Worm (Caenorhabditis elegans) whole organism, L1 larva: ENCODE measurements around the gene ZK354.9.

Experiments used
- F16B12.6 ChIP-seq: fragments of 150-350 bp; optimal IDR thresholded peaks from 2 replicates; lab custom pipeline; 2014; ENCODE audit warnings: missing biosample characterization, missing genetic modification characterization
- Y116A8C.19 ChIP-seq: sonication (generic microtip); optimal IDR thresholded peaks from 2 replicates; lab custom pipeline; 2016; ENCODE audit warnings: missing compliant biosample characterization, missing genetic modification characterization, borderline replicate concordance
- aly-2 ChIP-seq: fragments of 150-350 bp; optimal IDR thresholded peaks from 2 replicates; lab custom pipeline; 2014; ENCODE audit warnings: missing biosample characterization, missing genetic modification characterization
- ama-1 ChIP-seq: fragments of 150-350 bp; optimal IDR thresholded peaks from 2 replicates; lab custom pipeline; 2014
- ceh-63 ChIP-seq: fragments of 200-800 bp; sonication (Bioruptor generic); optimal IDR thresholded peaks from 2 replicates; lab custom pipeline; 2018; ENCODE audit warnings: mild to moderate bottlenecking, missing genetic modification characterization, missing compliant biosample characterization
- ceh-8 ChIP-seq: fragments of 200-800 bp; sonication (Bioruptor generic); optimal IDR thresholded peaks from 2 replicates; lab custom pipeline; 2018; ENCODE audit warnings: mild to moderate bottlenecking, missing genetic modification characterization, moderate library complexity, missing compliant biosample characterization
- ceh-88 ChIP-seq: fragments of 200-800 bp; sonication (Bioruptor generic); IDR thresholded peaks from 2 replicates; pipeline ENCODE4 v1.3.6; 2022; ENCODE audit warnings: missing genetic modification characterization, missing compliant biosample characterization
- ces-1 ChIP-seq: fragments of 150-350 bp; optimal IDR thresholded peaks from 2 replicates; lab custom pipeline; 2014; ENCODE audit warnings: missing biosample characterization, missing genetic modification reagents, missing genetic modification characterization
- dpl-1 ChIP-seq, 3 experiments: fragments of 150-350 bp in 2 of 3; sonication (generic microtip) in 1 of 3; optimal IDR thresholded peaks; 2 replicates each; lab custom pipeline; 2014 to 2017; ENCODE audit warnings: missing biosample characterization in 3 of 3, missing genetic modification characterization in 3 of 3, missing genetic modification reagents in 3 of 3
- dsc-1 ChIP-seq: sonication (generic microtip); optimal IDR thresholded peaks from 2 replicates; lab custom pipeline; 2016; ENCODE audit warnings: mild to moderate bottlenecking, missing genetic modification characterization, missing compliant biosample characterization
- efl-1 ChIP-seq, 4 experiments: fragments of 150-350 bp; optimal IDR thresholded peaks in 3 of 4; peaks in 1 of 4; 1 replicate in 1 of 4; 2 replicates in 3 of 4; lab custom pipeline; 2014; ENCODE audit warnings: missing biosample characterization in 2 of 4, missing genetic modification characterization in 2 of 4, missing genetic modification reagents in 2 of 4
- efl-3 ChIP-seq: fragments of 200-800 bp; sonication (Bioruptor generic); optimal IDR thresholded peaks from 2 replicates; lab custom pipeline; 2018; ENCODE audit warnings: mild to moderate bottlenecking, missing genetic modification characterization, missing compliant biosample characterization
- elt-2 ChIP-seq: sonication (generic microtip); optimal IDR thresholded peaks from 2 replicates; lab custom pipeline; 2016; ENCODE audit warnings: missing genetic modification characterization, mild to moderate bottlenecking, inconsistent platforms, missing compliant biosample characterization, missing genetic modification reagents
- elt-3 ChIP-seq, 6 experiments: fragments of 150-350 bp in 1 of 6; sonication (generic microtip); optimal IDR thresholded peaks; 2 replicates each; lab custom pipeline; 2017 to 2018; ENCODE audit warnings: missing biosample characterization in 6 of 6, missing genetic modification characterization in 6 of 6, inconsistent platforms in 1 of 6
- fkh-4 ChIP-seq: sonication (generic microtip); optimal IDR thresholded peaks from 2 replicates; lab custom pipeline; 2016; ENCODE audit warnings: missing compliant biosample characterization, missing genetic modification characterization, borderline replicate concordance
- fos-1 ChIP-seq: fragments of 150-350 bp; optimal IDR thresholded peaks from 2 replicates; lab custom pipeline; 2014; ENCODE audit warnings: missing biosample characterization, missing genetic modification characterization
- hlh-17 ChIP-seq: fragments of 200-800 bp; sonication (Bioruptor generic); optimal IDR thresholded peaks from 2 replicates; lab custom pipeline; 2018; ENCODE audit warnings: missing genetic modification characterization, mild to moderate bottlenecking, missing compliant biosample characterization, moderate library complexity, borderline replicate concordance
- hlh-4 ChIP-seq: sonication (generic microtip); optimal IDR thresholded peaks from 2 replicates; lab custom pipeline; 2016; ENCODE audit warnings: mild to moderate bottlenecking, missing genetic modification characterization, missing compliant biosample characterization
- isw-1 ChIP-seq: fragments of 200-800 bp; sonication (Bioruptor generic); IDR thresholded peaks from 2 replicates; pipeline ENCODE4 v1.3.6; 2022; ENCODE audit warnings: missing genetic modification characterization, missing compliant biosample characterization
- lin-13 ChIP-seq: fragments of 150-350 bp; optimal IDR thresholded peaks from 2 replicates; lab custom pipeline; 2014; ENCODE audit warnings: missing biosample characterization, missing genetic modification reagents, missing genetic modification characterization
- lin-15B ChIP-seq: fragments of 150-350 bp; sonication (generic microtip); optimal IDR thresholded peaks from 3 replicates; lab custom pipeline; 2014; ENCODE audit warnings: missing biosample characterization, missing genetic modification characterization
- mab-9 ChIP-seq: fragments of 200-800 bp; sonication (Bioruptor generic); IDR thresholded peaks from 2 replicates; pipeline ENCODE4 v1.3.6; 2022; ENCODE audit warnings: missing genetic modification reagents, missing genetic modification characterization, missing compliant biosample characterization
- mef-2 ChIP-seq: fragments of 150-350 bp; optimal IDR thresholded peaks from 2 replicates; lab custom pipeline; 2014; ENCODE audit warnings: missing biosample characterization, missing genetic modification characterization
- nhr-19 ChIP-seq: fragments of 200-800 bp; sonication (Bioruptor generic); conservative IDR thresholded peaks from 2 replicates; pipeline ENCODE4 v1.3.6; 2022; ENCODE audit warnings: missing genetic modification characterization, missing compliant biosample characterization
- nhr-20 ChIP-seq: sonication (generic microtip); optimal IDR thresholded peaks from 2 replicates; lab custom pipeline; 2016; ENCODE audit warnings: mild to moderate bottlenecking, missing genetic modification characterization, missing compliant biosample characterization
- nhr-47 ChIP-seq: sonication (generic microtip); optimal IDR thresholded peaks from 2 replicates; lab custom pipeline; 2016; ENCODE audit warnings: mild to moderate bottlenecking, missing genetic modification characterization, moderate library complexity, missing compliant biosample characterization
- pag-3 ChIP-seq: sonication (generic microtip); optimal IDR thresholded peaks from 2 replicates; lab custom pipeline; 2017; ENCODE audit warnings: missing genetic modification characterization, mild to moderate bottlenecking, missing compliant biosample characterization, antibody characterized with exemption, borderline replicate concordance; ENCODE audit not compliant: insufficient read depth
- pax-3 ChIP-seq: fragments of 200-800 bp; sonication (Bioruptor generic); optimal IDR thresholded peaks from 2 replicates; lab custom pipeline; 2018; ENCODE audit warnings: mild to moderate bottlenecking, missing genetic modification characterization, moderate library complexity, missing compliant biosample characterization
- skn-1 ChIP-seq: fragments of 150-350 bp; optimal IDR thresholded peaks from 2 replicates; lab custom pipeline; 2014; ENCODE audit warnings: missing biosample characterization, missing genetic modification characterization
- snpc-4 ChIP-seq: fragments of 150-350 bp; optimal IDR thresholded peaks from 2 replicates; lab custom pipeline; 2014; ENCODE audit warnings: missing biosample characterization, missing genetic modification characterization
- snu-23 ChIP-seq: sonication (generic microtip); optimal IDR thresholded peaks from 2 replicates; lab custom pipeline; 2016; ENCODE audit warnings: missing genetic modification characterization, missing compliant biosample characterization
- swsn-7 ChIP-seq: sonication (generic microtip); optimal IDR thresholded peaks from 2 replicates; lab custom pipeline; 2016; ENCODE audit warnings: missing genetic modification characterization, missing compliant biosample characterization
- unc-30 ChIP-seq: sonication (generic microtip); optimal IDR thresholded peaks from 2 replicates; lab custom pipeline; 2017; ENCODE audit warnings: missing biosample characterization, missing genetic modification characterization
- unc-98 ChIP-seq: fragments of 200-800 bp; sonication (Bioruptor generic); IDR thresholded peaks from 2 replicates; pipeline ENCODE4 v1.3.6; 2022; ENCODE audit warnings: missing genetic modification characterization, missing compliant biosample characterization
- zag-1 ChIP-seq: fragments of 150-350 bp; optimal IDR thresholded peaks from 2 replicates; lab custom pipeline; 2014; ENCODE audit warnings: missing biosample characterization, missing genetic modification characterization
- zip-4 ChIP-seq: fragments of 200-800 bp; sonication (Bioruptor generic); optimal IDR thresholded peaks from 2 replicates; lab custom pipeline; 2018; ENCODE audit warnings: mild to moderate bottlenecking, missing genetic modification characterization, moderate library complexity, missing compliant biosample characterization

Gene ZK354.9

ce11 chrIV:5273385-5273784 is 34.6 kb downstream of the ZK354.9 start:
- TF ChIP-seq ceh-88 (GFP tag; lab: Robert Waterston, UW) (no peak), dpl-1 (GFP tag; optimal IDR thresholded peaks at IDR 0.05; lab: Kevin White, UChicago) (no peak), snu-23 (GFP tag; lab: Kevin White, UChicago) (no peak), fos-1 (tag; lab: Kevin White, UChicago) (no peak), zip-4 (GFP tag; lab: Kevin White, UChicago) (no peak), swsn-7 (tag; lab: Kevin White, UChicago) (no peak), fkh-4 (no peak), nhr-19 (GFP tag; lab: Robert Waterston, UW) (no peak), unc-30 (no peak), lin-15B (tag; lab: Kevin White, UChicago) (no peak), nhr-20 (tag; lab: Kevin White, UChicago) (no peak), aly-2 (no peak), F16B12.6 (tag; lab: Kevin White, UChicago) (no peak), hlh-17 (no peak), mef-2 (tag; lab: Kevin White, UChicago) (no peak), isw-1 (GFP tag; lab: Robert Waterston, UW) (no peak)
- TF ChIP-seq, all 84 proteins: peak for 0

ce11 chrIV:5272518-5272917 is 35.4 kb downstream of the ZK354.9 start, which contains the start of gene F36H12.3:
Gene F36H12.3 (plus strand): TSS chrIV:5272818.
- TF ChIP-seq elt-3 (tag; optimal IDR thresholded peaks at IDR 0.05; lab: Kevin White, UChicago) (no peak), lin-13 (no peak), hlh-4 (tag; lab: Kevin White, UChicago) (no peak), Y116A8C.19 (tag; lab: Kevin White, UChicago) (no peak), pax-3 (tag; lab: Kevin White, UChicago) (no peak), zag-1 (tag; lab: Kevin White, UChicago) (no peak), mab-9 (GFP tag; lab: Robert Waterston, UW) (no peak), skn-1 (tag; lab: Kevin White, UChicago) (no peak), efl-3 (GFP tag; lab: Kevin White, UChicago) (no peak), unc-98 (no peak), ceh-8 (no peak), pag-3 (tag; lab: Kevin White, UChicago) (no peak), ama-1 (lab: Kevin White, UChicago) (no peak), nhr-19 (GFP tag; lab: Robert Waterston, UW) (no peak), ceh-63 (GFP tag; lab: Kevin White, UChicago) (no peak), dsc-1 (tag; lab: Kevin White, UChicago) (no peak), ces-1 (GFP tag; lab: Kevin White, UChicago) (no peak), efl-1 (optimal IDR thresholded peaks at IDR 0.05; lab: Kevin White, UChicago) (no peak), efl-1 (GFP tag; optimal IDR thresholded peaks at IDR 0.05 in 1 of 2; lab: Kevin White, UChicago) (no peak)

- no peak for TF ChIP-seq efl-1 (optimal IDR thresholded peaks at IDR 0.05; lab: Kevin White, UChicago)
- peak in 1 of 2 experiments; percentile 74 for TF ChIP-seq efl-1 (GFP tag; optimal IDR thresholded peaks at IDR 0.05 in 1 of 2; lab: Kevin White, UChicago)
- TF ChIP-seq pag-3 (tag; lab: Kevin White, UChicago), result no peak
- TF ChIP-seq, all 84 proteins: peak for 1
These were observed 39.1 kb downstream of the ZK354.9 start, which contains the start of gene F36H12.4 for ce11 chrIV:5268803-5269202. Gene F36H12.4 (plus strand): TSS chrIV:5269103.

ce11 chrIV:5266474-5266873 is 41.5 kb downstream of the ZK354.9 start, which contains the start of gene F36H12.5:
Gene F36H12.5 (plus strand): TSS chrIV:5266774.
- TF ChIP-seq ceh-63 (GFP tag; lab: Kevin White, UChicago), result no peak
- no peak for TF ChIP-seq ceh-8

ce11 chrIV:5264700-5265210 is 43.2 kb downstream of the ZK354.9 start:
- TF ChIP-seq snpc-4 (tag; lab: Kevin White, UChicago) (peak; percentile 85), nhr-47 (tag; lab: Kevin White, UChicago) (peak; percentile 25), nhr-19 (GFP tag; lab: Robert Waterston, UW) (peak; percentile 70), elt-2 (peak; percentile 1)
